Worm (Caenorhabditis elegans) whole organism, dauer: ENCODE results near the gene C16C8.14.
"Not testable (repeated sequence)": the region's sequence is repeated elsewhere in the genome, so short reads cannot be mapped to it uniquely, and the experiment has no call there.

Experiments used
- unc-62 ChIP-seq: sonication (generic microtip); optimal IDR thresholded peaks from 2 replicates; lab custom pipeline; 2017; ENCODE audit warnings: missing biosample characterization, missing genetic modification reagents, missing genetic modification characterization

The C16C8.14 gene

DNA sequence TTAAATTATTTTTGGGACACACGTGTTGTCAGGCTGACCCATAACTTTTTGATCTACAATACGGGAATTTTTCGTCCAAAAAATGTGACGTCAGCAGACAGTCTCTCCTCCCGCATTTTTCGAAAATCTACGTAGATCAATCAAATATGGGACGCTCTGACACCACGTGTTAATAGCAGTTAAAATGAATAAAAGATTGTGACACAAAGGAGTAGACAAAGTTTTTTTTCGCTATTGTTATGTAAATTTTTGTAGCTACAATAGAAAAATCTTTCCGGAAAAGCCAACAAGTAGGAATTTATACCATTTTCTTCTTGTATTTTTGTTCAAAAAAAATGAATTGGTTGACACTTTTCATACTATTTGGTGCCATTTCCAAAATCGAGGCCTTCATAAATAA, 8.2 kb upstream of the C16C8.14 start, which contains the start of gene C16C8.27:
Gene C16C8.27 (plus strand): TSS at position 301 of the 400 bp plus-strand sequence.
- no peak for TF ChIP-seq unc-62 (GFP tag; lab: Kevin White, UChicago)

ce11 chrII:3443154-3443553, 6.5 kb upstream of the C16C8.14 start, which contains the start of gene C16C8.22:
Gene C16C8.22, minus strand, starts transcription at chrII:3443254.
- no peak for TF ChIP-seq unc-62 (GFP tag; lab: Kevin White, UChicago)

DNA sequence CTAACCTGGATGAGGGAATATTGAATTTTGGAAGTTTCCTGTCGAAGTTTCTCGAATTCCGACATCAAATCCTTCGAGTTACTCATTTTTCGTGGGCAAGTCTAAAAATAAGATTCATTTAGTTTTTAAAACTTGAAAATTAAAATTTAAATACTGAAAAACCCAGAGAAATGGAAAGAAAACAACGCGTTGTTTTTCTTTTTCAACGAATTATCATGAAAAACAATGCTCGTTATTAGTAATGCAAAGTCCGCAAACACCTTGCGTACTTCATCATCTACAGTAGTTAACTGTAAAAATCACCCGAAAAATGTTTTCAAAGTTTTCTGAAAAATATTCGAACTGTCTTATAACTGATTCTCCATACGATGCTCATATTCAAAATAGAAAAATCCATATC, 5.3 kb upstream of the C16C8.14 start, which contains the start of gene C16C8.4:
Gene C16C8.4 (minus strand): TSS at position 101 of the 400 bp plus-strand sequence.
- TF ChIP-seq unc-62 (GFP tag; lab: Kevin White, UChicago) = no peak

ce11 chrII:3445285-3445806, 4.3 kb upstream of the C16C8.14 start, which contains the start of the genes C16C8.5 and C16C8.16:
Gene C16C8.5, minus strand, starts transcription at chrII:3445385.
Gene C16C8.16, plus strand, starts transcription at chrII:3445756.
- no peak for TF ChIP-seq unc-62 (GFP tag; lab: Kevin White, UChicago)

ce11 chrII:3446647-3447046, 3.0 kb upstream of the C16C8.14 start, which contains the start of the genes C16C8.20 and gldi-6:
Gene C16C8.20, plus strand, starts transcription at chrII:3446947.
Gene gldi-6, plus strand, starts transcription at chrII:3446947.
- TF ChIP-seq unc-62 (GFP tag; lab: Kevin White, UChicago) = no peak

- no peak for TF ChIP-seq unc-62 (GFP tag; lab: Kevin White, UChicago)
These were observed 1.7 kb upstream of the C16C8.14 start, which contains the start of gene C16C8.21 for ce11 chrII:3447906-3448305. Gene C16C8.21, plus strand, starts transcription at chrII:3448206.

ce11 chrII:3448776-3449280, 786 bp upstream of the C16C8.14 start, which contains the start of gene C16C8.25:
Gene C16C8.25, plus strand, starts transcription at chrII:3449230.
- TF ChIP-seq unc-62 (GFP tag; lab: Kevin White, UChicago) = no peak

ce11 chrII:3452421-3452820, 2.8 kb downstream of the C16C8.14 start, which contains the start of gene C16C8.12:
Gene C16C8.12, plus strand, starts transcription at chrII:3452721.
- TF ChIP-seq unc-62 (GFP tag; lab: Kevin White, UChicago) = no peak

DNA sequence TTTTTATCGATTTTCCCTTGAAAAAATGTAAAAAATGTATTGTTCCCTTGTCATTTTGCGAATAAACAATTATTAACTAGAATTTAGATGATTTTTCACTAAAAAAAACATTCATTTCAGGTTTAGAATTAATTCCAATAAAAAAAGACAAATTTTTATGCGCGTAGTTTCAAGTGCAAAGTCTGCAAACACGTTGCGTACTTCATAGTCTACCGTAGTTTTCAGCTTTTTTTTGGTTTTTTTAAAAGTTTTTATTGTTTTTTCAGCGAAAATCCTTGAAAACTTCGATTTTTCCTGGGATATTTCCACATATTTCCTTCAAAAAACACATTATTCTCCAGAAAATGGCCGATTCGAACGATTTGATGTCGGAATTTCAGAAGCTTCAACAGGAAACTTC, 3.9 kb downstream of the C16C8.14 start, which contains the start of gene C16C8.11:
Gene C16C8.11 (plus strand): TSS at position 188 of the 400 bp plus-strand sequence.
- TF ChIP-seq unc-62 (GFP tag; lab: Kevin White, UChicago) = no peak

- TF ChIP-seq unc-62 (GFP tag; lab: Kevin White, UChicago) = no peak
These were observed 8.6 kb downstream of the C16C8.14 start, which contains the start of the genes C16C8.26 and C16C8.19 for ce11 chrII:3458209-3458608. Gene C16C8.26, minus strand, starts transcription at chrII:3458309. Gene C16C8.19, plus strand, starts transcription at chrII:3458487.

DNA sequence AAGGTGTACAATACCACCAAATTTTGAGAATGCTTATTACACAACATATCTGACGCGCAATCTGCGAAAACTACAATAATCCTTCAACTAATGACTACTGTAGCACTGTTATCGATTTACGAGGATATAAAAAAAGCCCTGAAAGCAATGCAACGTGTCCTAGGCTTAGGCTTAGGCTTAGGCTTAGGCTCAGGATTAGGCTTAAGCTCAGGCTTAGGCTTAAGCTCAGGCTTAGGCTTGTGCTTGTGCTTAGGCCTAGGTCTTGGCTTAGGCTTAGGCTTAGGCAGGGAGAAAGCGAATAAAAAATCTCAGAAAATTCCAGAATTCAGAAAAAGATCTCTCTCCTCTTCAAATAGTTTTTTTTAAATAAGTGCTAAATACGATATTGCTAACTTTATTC, 9.6 kb downstream of the C16C8.14 start:
- no peak for TF ChIP-seq unc-62 (GFP tag; lab: Kevin White, UChicago)

DNA sequence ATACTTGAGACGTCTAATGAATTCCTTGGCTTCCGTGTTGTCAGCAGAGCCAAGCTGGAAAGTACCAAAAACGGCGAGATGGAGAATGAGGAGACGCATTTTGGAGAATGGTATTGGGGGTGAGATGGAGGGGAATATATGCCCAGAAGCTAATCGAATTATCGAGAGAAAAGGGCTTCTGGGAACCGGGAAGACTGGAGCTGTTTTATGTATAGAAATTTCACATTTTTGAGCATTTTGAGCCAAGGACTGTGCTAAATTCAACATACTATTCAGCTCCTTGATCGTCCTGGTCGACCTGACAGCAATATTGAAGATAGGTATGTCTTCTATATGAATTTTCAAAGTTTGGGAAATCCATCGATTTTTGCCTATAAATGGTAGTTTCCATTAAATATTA, 10.4 kb downstream of the C16C8.14 start, which contains the start of gene C16C8.7:
Gene C16C8.7 (minus strand): TSS at position 101 of the 400 bp plus-strand sequence.
- no peak for TF ChIP-seq unc-62 (GFP tag; lab: Kevin White, UChicago)

DNA sequence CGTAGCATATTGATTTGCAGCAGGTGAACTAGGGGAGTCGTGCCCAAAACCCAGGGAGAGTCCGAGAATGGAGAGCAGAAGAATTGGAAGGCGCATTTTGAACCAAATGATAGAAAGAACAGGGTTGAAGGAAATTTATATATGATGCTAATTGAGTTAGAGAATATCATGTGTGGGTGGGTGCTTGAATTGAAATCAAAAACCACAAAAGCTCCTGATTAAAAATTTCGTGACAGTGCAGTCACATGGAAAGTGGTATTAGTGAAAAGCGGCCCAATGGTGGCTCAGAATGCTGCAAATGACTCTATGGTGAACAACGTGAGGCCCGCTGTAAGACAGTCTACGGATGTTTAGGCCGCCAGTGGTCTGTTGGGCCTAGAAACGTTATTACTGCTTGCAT, 12.0 kb downstream of the C16C8.14 start, which contains the start of gene C16C8.8:
Gene C16C8.8 (minus strand): TSS at position 101 of the 400 bp plus-strand sequence.
- TF ChIP-seq unc-62 (GFP tag; lab: Kevin White, UChicago) = no peak

DNA sequence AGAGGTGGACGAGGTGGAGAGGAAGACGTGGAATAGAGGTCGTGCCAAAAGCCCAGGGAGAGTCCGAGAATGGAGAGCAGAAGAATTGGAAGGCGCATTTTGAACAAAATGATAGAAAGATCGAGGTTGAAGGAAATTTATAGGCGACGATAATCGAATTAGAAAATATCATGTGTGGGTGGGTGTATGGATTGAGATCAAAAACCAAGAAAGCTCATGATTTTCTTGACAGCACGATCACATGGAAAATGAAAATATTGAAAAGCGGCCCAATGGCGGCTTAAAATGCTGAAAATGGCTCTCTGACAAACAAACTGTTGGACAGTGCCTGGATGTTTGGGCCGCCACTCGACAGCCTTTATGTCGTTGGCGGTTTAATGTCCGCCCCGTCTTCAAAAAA, 13.5 kb downstream of the C16C8.14 start, which contains the start of gene C16C8.9:
Gene C16C8.9 (minus strand): TSS at position 101 of the 400 bp plus-strand sequence.
- TF ChIP-seq unc-62 (GFP tag; lab: Kevin White, UChicago) = no peak

- TF ChIP-seq unc-62 (GFP tag; lab: Kevin White, UChicago) = not testable (repeated sequence)
These were observed 15.0 kb downstream of the C16C8.14 start, which contains the start of gene C16C8.10 for ce11 chrII:3464580-3464979. Gene C16C8.10, minus strand, starts transcription at chrII:3464680.

- no peak for TF ChIP-seq unc-62 (GFP tag; lab: Kevin White, UChicago)
These were observed 20.9 kb downstream of the C16C8.14 start, which contains the start of gene Y49F6B.20 for ce11 chrII:3470549-3470948. Gene Y49F6B.20, minus strand, starts transcription at chrII:3470649.
